Worm (Caenorhabditis elegans) whole organism, midembryonic: ENCODE results near the gene F13A2.2.

ENCODE experiments used
- T22C8.4 ChIP-seq: fragments of 200-800 bp; sonication (Bioruptor generic); IDR thresholded peaks from 2 replicates; pipeline ENCODE4 v1.3.6; 2022; ENCODE audit warnings: missing genetic modification characterization, missing compliant biosample characterization
- flt-1 ChIP-seq: fragments of 200-800 bp; sonication (Bioruptor generic); IDR thresholded peaks from 2 replicates; pipeline ENCODE4 v1.3.6; 2022; ENCODE audit warnings: missing genetic modification characterization, missing compliant biosample characterization
- klf-2 ChIP-seq: fragments of 200-800 bp; sonication (Bioruptor generic); conservative IDR thresholded peaks from 2 replicates; pipeline ENCODE4 v1.3.6; 2022; ENCODE audit warnings: missing genetic modification reagents, missing genetic modification characterization, missing compliant biosample characterization
- med-1 ChIP-seq: sonication (generic microtip); optimal IDR thresholded peaks from 2 replicates; lab custom pipeline; 2017; ENCODE audit warnings: missing genetic modification characterization, mild to moderate bottlenecking, missing compliant biosample characterization, antibody characterized with exemption, missing genetic modification reagents; ENCODE audit not compliant: insufficient read depth
- tab-1 ChIP-seq: fragments of 200-800 bp; sonication (Bioruptor generic); IDR thresholded peaks from 2 replicates; pipeline ENCODE4 v1.3.6; 2022; ENCODE audit warnings: missing genetic modification characterization, missing compliant biosample characterization
- ztf-23 ChIP-seq: fragments of 200-800 bp; sonication (Bioruptor generic); IDR thresholded peaks from 2 replicates; pipeline ENCODE4 v1.3.6; 2022; ENCODE audit warnings: missing genetic modification reagents, missing genetic modification characterization, missing compliant biosample characterization

- TF ChIP-seq T22C8.4 (GFP tag; lab: Robert Waterston, UW) (no peak), ztf-23 (GFP tag; lab: Robert Waterston, UW) (no peak), tab-1 (GFP tag; lab: Robert Waterston, UW) (no peak), med-1 (GFP tag; lab: Kevin White, UChicago) (no peak), flt-1 (GFP tag; lab: Robert Waterston, UW) (no peak), klf-2 (GFP tag; lab: Robert Waterston, UW) (no peak)
Observed at ce11 chrV:4386173-4386572, 1.8 kb upstream of the F13A2.2 start, which contains the start of gene F13A2.10.
